Fruit fly (Drosophila melanogaster) whole organism, embryonic: ENCODE data around the gene ND-B14.5AL.

Experiments
- Blimp-1 ChIP-seq: fragments of 200-800 bp; sonication (Bioruptor generic); optimal IDR thresholded peaks from 3 replicates; lab custom pipeline; 2018; ENCODE audit warnings: missing biosample characterization, missing genetic modification characterization, mild to moderate bottlenecking, moderate library complexity, missing genetic modification reagents
- CG11504 ChIP-seq: fragments of 200-800 bp; sonication (Bioruptor generic); optimal IDR thresholded peaks from 3 replicates; lab custom pipeline; 2019; ENCODE audit warnings: missing biosample characterization, mild to moderate bottlenecking, missing genetic modification characterization, moderate library complexity
- E2f1 ChIP-seq: fragments of 200-800 bp; sonication (Bioruptor generic); IDR thresholded peaks from 2 replicates; pipeline ENCODE4 v1.3.6; 2022; ENCODE audit warnings: missing biosample characterization, missing genetic modification characterization
- Sox102F ChIP-seq: fragments of 200-800 bp; sonication (Bioruptor generic); optimal IDR thresholded peaks from 2 replicates; lab custom pipeline; 2018; ENCODE audit warnings: missing biosample characterization, mild to moderate bottlenecking, missing genetic modification characterization, moderate library complexity
- ci ChIP-seq: fragments of 200-800 bp; sonication (Bioruptor generic); IDR thresholded peaks from 3 replicates; pipeline ENCODE4 v1.3.6; 2022; ENCODE audit warnings: missing biosample characterization, missing genetic modification characterization
- exex ChIP-seq: fragments of 200-800 bp; sonication (Bioruptor generic); optimal IDR thresholded peaks from 4 replicates; lab custom pipeline; 2018; ENCODE audit warnings: missing biosample characterization, mild to moderate bottlenecking, missing genetic modification characterization, moderate library complexity
- gfzf ChIP-seq: fragments of 200-800 bp; sonication (Bioruptor generic); optimal IDR thresholded peaks from 2 replicates; lab custom pipeline; 2016; ENCODE audit warnings: missing biosample characterization, mild to moderate bottlenecking, missing genetic modification characterization, moderate library complexity
- kah ChIP-seq: fragments of 200-800 bp; sonication (Bioruptor generic); optimal IDR thresholded peaks from 2 replicates; lab custom pipeline; 2018; ENCODE audit warnings: missing biosample characterization, mild to moderate bottlenecking, missing genetic modification characterization
- zen2 ChIP-seq: fragments of 200-800 bp; sonication (Bioruptor generic); IDR thresholded peaks from 3 replicates; pipeline ENCODE4 v1.3.6; 2022; ENCODE audit warnings: missing biosample characterization, missing genetic modification characterization; ENCODE audit not compliant: partially characterized antibody

- TF ChIP-seq gfzf (GFP tag; lab: Kevin White, UChicago) (no peak), exex (tag; lab: Kevin White, UChicago) (no peak), CG11504 (tag; lab: Kevin White, UChicago) (no peak), zen2 (no peak), kah (no peak), ci (no peak), Blimp-1 (GFP tag; lab: Kevin White, UChicago) (no peak), E2f1 (GFP tag; lab: Robert Waterston, UW) (no peak), Sox102F (GFP tag; lab: Kevin White, UChicago) (no peak)
These were observed 42.2 kb downstream of the ND-B14.5AL start, which contains the start of gene CG33770 for dm6 chr3L:22648372-22648771.
